Fruit fly (Drosophila melanogaster) whole organism, embryonic: ENCODE results near the gene CG10413.

Source experiments
- BEAF-32 ChIP-seq: fragments of 200-800 bp; sonication (Bioruptor generic); optimal IDR thresholded peaks from 3 replicates; lab custom pipeline; 2017; ENCODE audit warnings: missing biosample characterization, missing genetic modification characterization, mild to moderate bottlenecking, moderate library complexity, missing genetic modification reagents
- Bgb ChIP-seq: fragments of 200-800 bp; sonication (Bioruptor generic); IDR thresholded peaks from 2 replicates; pipeline ENCODE4 v1.3.6; 2022; ENCODE audit warnings: missing biosample characterization, missing genetic modification characterization; ENCODE audit not compliant: partially characterized antibody
- Bteb2 ChIP-seq: fragments of 200-800 bp; sonication (Bioruptor generic); optimal IDR thresholded peaks from 2 replicates; lab custom pipeline; 2016; ENCODE audit warnings: missing biosample characterization, missing genetic modification characterization
- CG1024 ChIP-seq: fragments of 200-800 bp; sonication (Bioruptor generic); IDR thresholded peaks from 2 replicates; pipeline ENCODE4 v1.3.6; 2022; ENCODE audit warnings: missing biosample characterization, missing genetic modification characterization
- CG10979 ChIP-seq: fragments of 200-800 bp; sonication (Bioruptor generic); optimal IDR thresholded peaks from 2 replicates; lab custom pipeline; 2018; ENCODE audit warnings: missing biosample characterization, mild to moderate bottlenecking, missing genetic modification characterization, moderate library complexity
- CG12155 ChIP-seq: fragments of 200-800 bp; sonication (Bioruptor generic); optimal IDR thresholded peaks from 3 replicates; lab custom pipeline; 2016; ENCODE audit warnings: missing biosample characterization, missing genetic modification characterization
- CG13424 ChIP-seq: fragments of 200-800 bp; sonication (Bioruptor generic); optimal IDR thresholded peaks from 2 replicates; lab custom pipeline; 2019; ENCODE audit warnings: missing biosample characterization, mild to moderate bottlenecking, missing genetic modification characterization, moderate library complexity
- CG14014 ChIP-seq: fragments of 200-800 bp; sonication (Bioruptor generic); IDR thresholded peaks from 2 replicates; pipeline ENCODE4 v1.3.6; 2022; ENCODE audit warnings: missing biosample characterization, missing genetic modification characterization
- CG16813 ChIP-seq: fragments of 200-800 bp; sonication (Bioruptor generic); IDR thresholded peaks from 3 replicates; pipeline ENCODE4 v1.3.6; 2022; ENCODE audit warnings: missing biosample characterization, missing genetic modification characterization; ENCODE audit not compliant: partially characterized antibody
- CG17186 ChIP-seq: fragments of 200-800 bp; sonication (Bioruptor generic); optimal IDR thresholded peaks from 3 replicates; lab custom pipeline; 2017; ENCODE audit warnings: missing biosample characterization, missing genetic modification reagents, missing genetic modification characterization
- CG17568 ChIP-seq: fragments of 200-800 bp; sonication (Bioruptor generic); optimal IDR thresholded peaks from 2 replicates; lab custom pipeline; 2018; ENCODE audit warnings: missing biosample characterization, mild to moderate bottlenecking, missing genetic modification characterization, moderate library complexity
- CG18619 ChIP-seq: fragments of 200-800 bp; sonication (Bioruptor generic); optimal IDR thresholded peaks from 3 replicates; lab custom pipeline; 2017; ENCODE audit warnings: missing biosample characterization, mild to moderate bottlenecking, missing genetic modification characterization
- CG18764 ChIP-seq: fragments of 200-800 bp; sonication (Bioruptor generic); optimal IDR thresholded peaks from 3 replicates; lab custom pipeline; 2016; ENCODE audit warnings: missing biosample characterization, missing genetic modification characterization
- CG2129 ChIP-seq: fragments of 200-800 bp; sonication (Bioruptor generic); IDR thresholded peaks from 2 replicates; pipeline ENCODE4 v1.3.6; 2022; ENCODE audit warnings: missing biosample characterization, missing genetic modification characterization; ENCODE audit not compliant: partially characterized antibody
- CG2875 ChIP-seq: fragments of 200-800 bp; sonication (Bioruptor generic); optimal IDR thresholded peaks from 2 replicates; lab custom pipeline; 2017; ENCODE audit warnings: missing biosample characterization, mild to moderate bottlenecking, missing genetic modification characterization, missing genetic modification reagents
- CG3847 ChIP-seq: fragments of 200-800 bp; sonication (Bioruptor generic); IDR thresholded peaks from 2 replicates; pipeline ENCODE4 v1.3.6; 2022; ENCODE audit warnings: missing biosample characterization, missing genetic modification characterization
- CG4328 ChIP-seq: fragments of 200-800 bp; sonication (Bioruptor generic); optimal IDR thresholded peaks from 3 replicates; lab custom pipeline; 2017; ENCODE audit warnings: missing biosample characterization, missing genetic modification reagents, missing genetic modification characterization
- CG4730 ChIP-seq: fragments of 200-800 bp; sonication (Bioruptor generic); IDR thresholded peaks from 2 replicates; pipeline ENCODE4 v1.3.6; 2022; ENCODE audit warnings: missing biosample characterization, missing genetic modification characterization
- CG4820 ChIP-seq: fragments of 200-800 bp; sonication (Bioruptor generic); optimal IDR thresholded peaks from 3 replicates; lab custom pipeline; 2016; ENCODE audit warnings: missing biosample characterization, missing genetic modification characterization
- CG4854 ChIP-seq: fragments of 200-800 bp; sonication (Bioruptor generic); optimal IDR thresholded peaks from 2 replicates; lab custom pipeline; 2016; ENCODE audit warnings: missing biosample characterization, missing genetic modification characterization, inconsistent platforms
- CG6654 ChIP-seq: fragments of 200-800 bp; sonication (Bioruptor generic); optimal IDR thresholded peaks from 2 replicates; lab custom pipeline; 2017; ENCODE audit warnings: missing biosample characterization, mild to moderate bottlenecking, missing genetic modification characterization
- CG6689 ChIP-seq: fragments of 200-800 bp; sonication (Bioruptor generic); IDR thresholded peaks from 2 replicates; pipeline ENCODE4 v1.3.6; 2022; ENCODE audit warnings: missing biosample characterization, missing genetic modification characterization
- CG7745 ChIP-seq: fragments of 200-800 bp; sonication (Bioruptor generic); optimal IDR thresholded peaks from 2 replicates; lab custom pipeline; 2018; ENCODE audit warnings: missing biosample characterization, mild to moderate bottlenecking, missing genetic modification characterization, moderate library complexity
- CG8478 ChIP-seq: fragments of >200 bp; optimal IDR thresholded peaks from 2 replicates; lab custom pipeline; 2018
- Dip3 ChIP-seq: fragments of 200-800 bp; sonication (Bioruptor generic); optimal IDR thresholded peaks from 3 replicates; lab custom pipeline; 2016; ENCODE audit warnings: missing biosample characterization, missing genetic modification characterization
- E2f1 ChIP-seq: fragments of 200-800 bp; sonication (Bioruptor generic); IDR thresholded peaks from 2 replicates; pipeline ENCODE4 v1.3.6; 2022; ENCODE audit warnings: missing biosample characterization, missing genetic modification characterization
- Eip74EF ChIP-seq, 2 experiments: fragments of 200-800 bp in 1 of 2; fragments of >200 bp in 1 of 2; sonication (Bioruptor generic) in 1 of 2; optimal IDR thresholded peaks; 2 replicates each; lab custom pipeline; 2017 to 2019; ENCODE audit warnings: missing biosample characterization in 2 of 2, missing genetic modification characterization in 2 of 2, mild to moderate bottlenecking in 1 of 2, moderate library complexity in 1 of 2
- NC2α ChIP-seq: fragments of 200-800 bp; sonication (Bioruptor generic); optimal IDR thresholded peaks from 2 replicates; lab custom pipeline; 2016; ENCODE audit warnings: missing biosample characterization, missing genetic modification characterization
- Poxn ChIP-seq: fragments of 200-800 bp; sonication (Bioruptor generic); IDR thresholded peaks from 2 replicates; pipeline ENCODE4 v1.3.6; 2022; ENCODE audit warnings: missing biosample characterization, missing genetic modification characterization
- Sox102F ChIP-seq: fragments of 200-800 bp; sonication (Bioruptor generic); optimal IDR thresholded peaks from 2 replicates; lab custom pipeline; 2018; ENCODE audit warnings: missing biosample characterization, mild to moderate bottlenecking, missing genetic modification characterization, moderate library complexity
- Xbp1 ChIP-seq: fragments of 200-800 bp; sonication (Bioruptor generic); optimal IDR thresholded peaks from 3 replicates; lab custom pipeline; 2016; ENCODE audit warnings: missing biosample characterization, mild to moderate bottlenecking, missing genetic modification characterization
- ac ChIP-seq: fragments of 200-800 bp; sonication (Bioruptor generic); optimal IDR thresholded peaks from 3 replicates; lab custom pipeline; 2017; ENCODE audit warnings: missing biosample characterization, mild to moderate bottlenecking, missing genetic modification characterization
- bbx ChIP-seq: fragments of 200-800 bp; sonication (Bioruptor generic); IDR thresholded peaks from 2 replicates; pipeline ENCODE4 v1.3.6; 2022; ENCODE audit warnings: missing biosample characterization, missing genetic modification characterization; ENCODE audit not compliant: partially characterized antibody
- ci ChIP-seq: fragments of 200-800 bp; sonication (Bioruptor generic); IDR thresholded peaks from 3 replicates; pipeline ENCODE4 v1.3.6; 2022; ENCODE audit warnings: missing biosample characterization, missing genetic modification characterization
- da ChIP-seq: fragments of 200-800 bp; sonication (Bioruptor generic); optimal IDR thresholded peaks from 2 replicates; lab custom pipeline; 2016; ENCODE audit warnings: missing biosample characterization, missing genetic modification characterization
- disco-r ChIP-seq: fragments of 200-800 bp; sonication (Bioruptor generic); optimal IDR thresholded peaks from 2 replicates; lab custom pipeline; 2016; ENCODE audit warnings: missing biosample characterization, missing genetic modification characterization
- en ChIP-seq: fragments of 200-800 bp; sonication (Bioruptor generic); optimal IDR thresholded peaks from 2 replicates; lab custom pipeline; 2016; ENCODE audit warnings: missing biosample characterization, missing genetic modification characterization
- fd102C ChIP-seq: fragments of 200-800 bp; sonication (Bioruptor generic); optimal IDR thresholded peaks from 2 replicates; lab custom pipeline; 2018; ENCODE audit warnings: missing biosample characterization, mild to moderate bottlenecking, missing genetic modification characterization, moderate library complexity
- fd96Cb ChIP-seq: fragments of 200-800 bp; sonication (Bioruptor generic); optimal IDR thresholded peaks from 2 replicates; lab custom pipeline; 2018; ENCODE audit warnings: missing biosample characterization, mild to moderate bottlenecking, missing genetic modification characterization, moderate library complexity
- grn ChIP-seq: fragments of 200-800 bp; sonication (Bioruptor generic); optimal IDR thresholded peaks from 3 replicates; lab custom pipeline; 2017; ENCODE audit warnings: missing biosample characterization, missing genetic modification characterization
- gt ChIP-seq: fragments of 200-800 bp; sonication (Bioruptor generic); IDR thresholded peaks from 2 replicates; pipeline ENCODE4 v1.3.6; 2022; ENCODE audit warnings: missing biosample characterization, missing genetic modification characterization
- hbn ChIP-seq: fragments of 200-800 bp; sonication (Bioruptor generic); IDR thresholded peaks from 2 replicates; pipeline ENCODE4 v1.3.6; 2022; ENCODE audit warnings: missing biosample characterization, missing genetic modification characterization; ENCODE audit not compliant: partially characterized antibody
- insv ChIP-seq, 2 experiments: fragments of 200-800 bp; sonication (Bioruptor generic); optimal IDR thresholded peaks; 3 replicates each; lab custom pipeline; 2016 to 2018; ENCODE audit warnings: missing biosample characterization in 2 of 2, missing genetic modification characterization in 2 of 2
- klu ChIP-seq: fragments of 200-800 bp; sonication (Bioruptor generic); IDR thresholded peaks from 2 replicates; pipeline ENCODE4 v1.3.6; 2022; ENCODE audit warnings: missing biosample characterization, missing genetic modification characterization
- lbe ChIP-seq: fragments of 200-800 bp; sonication (Bioruptor generic); optimal IDR thresholded peaks from 2 replicates; lab custom pipeline; 2016; ENCODE audit warnings: missing biosample characterization, mild to moderate bottlenecking, missing genetic modification characterization
- lmd ChIP-seq: fragments of 200-800 bp; sonication (Bioruptor generic); IDR thresholded peaks from 2 replicates; pipeline ENCODE4 v1.3.6; 2022; ENCODE audit warnings: missing biosample characterization, missing genetic modification characterization
- org-1 ChIP-seq: fragments of 200-800 bp; sonication (Bioruptor generic); optimal IDR thresholded peaks from 2 replicates; lab custom pipeline; 2017; ENCODE audit warnings: missing biosample characterization, missing genetic modification characterization
- stc ChIP-seq: fragments of 200-800 bp; sonication (Bioruptor generic); IDR thresholded peaks from 2 replicates; pipeline ENCODE4 v1.3.6; 2022; ENCODE audit warnings: missing biosample characterization, missing genetic modification characterization
- stwl ChIP-seq: fragments of 200-800 bp; sonication (Bioruptor generic); optimal IDR thresholded peaks from 3 replicates; lab custom pipeline; 2018; ENCODE audit warnings: missing biosample characterization, mild to moderate bottlenecking, missing genetic modification characterization, moderate library complexity
- tgo ChIP-seq: fragments of 200-800 bp; sonication (Bioruptor generic); IDR thresholded peaks from 3 replicates; pipeline ENCODE4 v1.3.6; 2022; ENCODE audit warnings: missing biosample characterization, missing genetic modification characterization
- wdn ChIP-seq: fragments of 200-800 bp; sonication (Bioruptor generic); IDR thresholded peaks from 2 replicates; pipeline ENCODE4 v1.3.6; 2022; ENCODE audit warnings: missing biosample characterization, missing genetic modification characterization
- zen ChIP-seq: fragments of 200-800 bp; sonication (Bioruptor generic); optimal IDR thresholded peaks from 3 replicates; lab custom pipeline; 2018; ENCODE audit warnings: missing biosample characterization, mild to moderate bottlenecking, missing genetic modification characterization, moderate library complexity

Gene CG10413

DNA sequence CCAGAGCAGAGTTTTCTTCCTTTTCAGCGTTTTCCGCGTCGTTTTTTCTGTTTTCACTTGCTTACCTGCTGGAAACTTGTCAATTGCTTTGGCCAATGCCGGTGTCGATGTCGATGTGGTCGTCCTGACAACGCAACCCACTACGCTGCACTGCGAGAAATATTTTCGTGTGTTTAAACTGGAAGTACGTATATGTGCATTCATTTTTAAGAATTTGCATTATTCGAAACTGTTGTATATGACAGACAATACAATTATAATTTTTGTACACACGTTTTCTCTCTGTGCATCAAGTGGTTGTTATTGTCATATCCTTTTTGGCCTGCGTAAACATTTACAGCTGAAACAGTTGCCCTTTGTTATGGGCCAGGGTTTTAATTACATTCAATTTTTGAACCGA is 11.0 kb upstream of the CG10413 start, which contains the start of gene IFT46 (continued):
- TF ChIP-seq CG2129 (GFP tag; lab: Robert Waterston, UW): no peak
- no peak for TF ChIP-seq CG8478 (lab: Kevin White, UChicago)
- TF ChIP-seq fd102C (GFP tag; lab: Kevin White, UChicago): peak; percentile 55
- TF ChIP-seq grn (GFP tag; lab: Kevin White, UChicago): no peak
- TF ChIP-seq NC2α (GFP tag; lab: Kevin White, UChicago): no peak
- no peak for TF ChIP-seq CG18619 (GFP tag; lab: Kevin White, UChicago)
- peak; percentile 14 for TF ChIP-seq CG10979 (tag; lab: Kevin White, UChicago)
- TF ChIP-seq CG17568: no peak
- 0 out of 2 replicates have a peak, but pooled peaks have one; percentile 13 for TF ChIP-seq CG1024 (GFP tag; lab: Robert Waterston, UW)
- no peak for TF ChIP-seq gt (GFP tag; lab: Robert Waterston, UW)
- no peak for TF ChIP-seq CG4328 (GFP tag; lab: Kevin White, UChicago)
- TF ChIP-seq da (GFP tag; lab: Kevin White, UChicago): no peak
- TF ChIP-seq CG13424: no peak
- 0 out of 3 replicates have a peak, but pooled peaks have one; percentile 14 for TF ChIP-seq tgo
- no peak for TF ChIP-seq E2f1 (GFP tag; lab: Robert Waterston, UW)
- TF ChIP-seq wdn (GFP tag; lab: Robert Waterston, UW): no peak
- no peak for TF ChIP-seq en (GFP tag; lab: Kevin White, UChicago)
- peak; percentile 60 for TF ChIP-seq ac
- no peak for TF ChIP-seq Dip3
- 0 out of 2 replicates have a peak, but pooled peaks have one; percentile 12 for TF ChIP-seq CG6689
- TF ChIP-seq fd96Cb (tag; lab: Kevin White, UChicago): no peak
- no peak for TF ChIP-seq CG4820 (GFP tag; lab: Kevin White, UChicago)
- TF ChIP-seq Bteb2 (GFP tag; lab: Kevin White, UChicago): no peak
- TF ChIP-seq CG3847 (GFP tag; lab: Robert Waterston, UW): no peak
- TF ChIP-seq Poxn (GFP tag; lab: Robert Waterston, UW): no peak
- no peak for TF ChIP-seq CG2875
- TF ChIP-seq Xbp1 (GFP tag; lab: Kevin White, UChicago): no peak
- no peak for TF ChIP-seq CG7745 (tag; lab: Kevin White, UChicago)
- no peak for TF ChIP-seq lbe
- no peak for TF ChIP-seq CG6654
- no peak for TF ChIP-seq BEAF-32 (GFP tag; lab: Kevin White, UChicago)
- TF ChIP-seq CG12155 (GFP tag; lab: Kevin White, UChicago): no peak
- TF ChIP-seq stc: no peak
- TF ChIP-seq zen: peak; percentile 96
- no peak for TF ChIP-seq CG4730 (GFP tag; lab: Robert Waterston, UW)
- TF ChIP-seq CG17186: no peak
- TF ChIP-seq org-1 (GFP tag; lab: Kevin White, UChicago): no peak
- no peak for TF ChIP-seq disco-r (GFP tag; lab: Kevin White, UChicago)
- TF ChIP-seq ci (GFP tag; lab: Robert Waterston, UW): no peak
- TF ChIP-seq insv (GFP tag; optimal IDR thresholded peaks at IDR 0.05; lab: Kevin White, UChicago): no peak
- TF ChIP-seq Eip74EF (GFP tag; optimal IDR thresholded peaks at IDR 0.05; lab: Kevin White, UChicago): no peak
- no peak for TF ChIP-seq CG14014 (GFP tag; lab: Robert Waterston, UW)
- no peak for TF ChIP-seq CG18764 (GFP tag; lab: Kevin White, UChicago)
- no peak for TF ChIP-seq hbn (GFP tag; lab: Robert Waterston, UW)
- no peak for TF ChIP-seq bbx (GFP tag; lab: Robert Waterston, UW)
- no peak for TF ChIP-seq CG16813 (GFP tag; lab: Robert Waterston, UW)
- TF ChIP-seq CG4854: no peak
- no peak for TF ChIP-seq lmd (GFP tag; lab: Robert Waterston, UW)
- TF ChIP-seq klu (GFP tag; lab: Robert Waterston, UW): no peak
- no peak for TF ChIP-seq Sox102F
- TF ChIP-seq stwl (tag; lab: Kevin White, UChicago): no peak
- TF ChIP-seq Bgb (GFP tag; lab: Robert Waterston, UW): no peak
